Worm (Caenorhabditis elegans) whole organism, L3 larva: ENCODE measurements around the gene ift-74.

Source experiments
- ZK546.5 ChIP-seq: sonication (generic microtip); optimal IDR thresholded peaks from 2 replicates; lab custom pipeline; 2017; ENCODE audit warnings: missing biosample characterization, missing genetic modification characterization
- aly-2 ChIP-seq: fragments of 150-350 bp; optimal IDR thresholded peaks from 2 replicates; lab custom pipeline; 2014; ENCODE audit warnings: missing biosample characterization, missing genetic modification characterization
- ama-1 ChIP-seq: fragments of 150-350 bp; optimal IDR thresholded peaks from 2 replicates; lab custom pipeline; 2018
- ceh-16 ChIP-seq: sonication (generic microtip); optimal IDR thresholded peaks from 2 replicates; lab custom pipeline; 2017; ENCODE audit warnings: missing biosample characterization, missing genetic modification characterization
- ceh-28 ChIP-seq: fragments of 150-350 bp; optimal IDR thresholded peaks from 2 replicates; lab custom pipeline; 2014; ENCODE audit warnings: missing biosample characterization, missing genetic modification reagents, missing genetic modification characterization
- ceh-82 ChIP-seq: fragments of 150-350 bp; optimal IDR thresholded peaks from 2 replicates; lab custom pipeline; 2014; ENCODE audit warnings: missing biosample characterization, missing genetic modification characterization
- daf-12 ChIP-seq: fragments of 150-350 bp; optimal IDR thresholded peaks from 2 replicates; lab custom pipeline; 2014; ENCODE audit warnings: missing biosample characterization, missing genetic modification reagents, missing genetic modification characterization
- elt-1 ChIP-seq: fragments of 150-350 bp; optimal IDR thresholded peaks from 2 replicates; lab custom pipeline; 2014; ENCODE audit warnings: missing biosample characterization, missing genetic modification characterization
- elt-3 ChIP-seq, 3 experiments: fragments of 150-350 bp in 1 of 3; sonication (generic microtip) in 2 of 3; optimal IDR thresholded peaks; 2 replicates in 2 of 3; 4 replicates in 1 of 3; lab custom pipeline; 2014 to 2017; ENCODE audit warnings: missing biosample characterization in 3 of 3, missing genetic modification characterization in 3 of 3
- fkh-10 ChIP-seq: sonication (generic microtip); optimal IDR thresholded peaks from 2 replicates; lab custom pipeline; 2017; ENCODE audit warnings: missing biosample characterization, missing genetic modification reagents, missing genetic modification characterization
- fos-1 ChIP-seq: fragments of 150-350 bp; optimal IDR thresholded peaks from 2 replicates; lab custom pipeline; 2014; ENCODE audit warnings: missing biosample characterization, missing genetic modification characterization
- hmg-11 ChIP-seq: sonication (generic microtip); optimal IDR thresholded peaks from 2 replicates; lab custom pipeline; 2016; ENCODE audit warnings: missing genetic modification characterization, missing compliant biosample characterization
- jun-1 ChIP-seq: fragments of 150-350 bp; optimal IDR thresholded peaks from 2 replicates; lab custom pipeline; 2014; ENCODE audit warnings: missing biosample characterization, missing genetic modification reagents, missing genetic modification characterization
- lin-15B ChIP-seq: fragments of 150-350 bp; optimal IDR thresholded peaks from 2 replicates; lab custom pipeline; 2014; ENCODE audit warnings: missing biosample characterization, missing genetic modification characterization
- lin-39 ChIP-seq: fragments of 150-350 bp; optimal IDR thresholded peaks from 2 replicates; lab custom pipeline; 2018; ENCODE audit warnings: missing biosample characterization, missing genetic modification reagents, missing genetic modification characterization
- lsy-12 ChIP-seq: sonication (generic microtip); optimal IDR thresholded peaks from 2 replicates; lab custom pipeline; 2016; ENCODE audit warnings: mild to moderate bottlenecking, missing genetic modification characterization, missing compliant biosample characterization
- mml-1 ChIP-seq: fragments of 150-350 bp; sonication (generic microtip); optimal IDR thresholded peaks from 3 replicates; lab custom pipeline; 2014; ENCODE audit warnings: missing biosample characterization, missing genetic modification characterization
- nfya-1 ChIP-seq: sonication (generic microtip); optimal IDR thresholded peaks from 2 replicates; lab custom pipeline; 2017; ENCODE audit warnings: missing genetic modification characterization, mild to moderate bottlenecking, missing compliant biosample characterization, antibody characterized with exemption, moderate library complexity; ENCODE audit not compliant: insufficient read depth
- nhr-11 ChIP-seq: fragments of 150-350 bp; optimal IDR thresholded peaks from 2 replicates; lab custom pipeline; 2014; ENCODE audit warnings: missing biosample characterization, missing genetic modification characterization
- nhr-12 ChIP-seq: fragments of 150-350 bp; optimal IDR thresholded peaks from 2 replicates; lab custom pipeline; 2014; ENCODE audit warnings: missing biosample characterization, missing genetic modification characterization
- nhr-23 ChIP-seq: fragments of 150-350 bp; optimal IDR thresholded peaks from 2 replicates; lab custom pipeline; 2014; ENCODE audit warnings: missing biosample characterization, missing genetic modification reagents, missing genetic modification characterization
- nhr-237 ChIP-seq: fragments of 150-350 bp; optimal IDR thresholded peaks from 2 replicates; lab custom pipeline; 2014; ENCODE audit warnings: missing biosample characterization, missing genetic modification characterization
- nhr-25 ChIP-seq: sonication (generic microtip); optimal IDR thresholded peaks from 2 replicates; lab custom pipeline; 2017; ENCODE audit warnings: missing biosample characterization, missing genetic modification characterization
- nhr-28 ChIP-seq: fragments of 150-350 bp; optimal IDR thresholded peaks from 2 replicates; lab custom pipeline; 2014; ENCODE audit warnings: missing biosample characterization, missing genetic modification characterization
- nhr-43 ChIP-seq: sonication (generic microtip); optimal IDR thresholded peaks from 2 replicates; lab custom pipeline; 2016; ENCODE audit warnings: mild to moderate bottlenecking, missing genetic modification characterization, missing compliant biosample characterization; ENCODE audit not compliant: poor library complexity, severe bottlenecking
- nhr-76 ChIP-seq: fragments of 150-350 bp; sonication (generic microtip); optimal IDR thresholded peaks from 5 replicates; lab custom pipeline; 2014; ENCODE audit warnings: missing biosample characterization, missing genetic modification characterization
- nhr-77 ChIP-seq: fragments of 150-350 bp; optimal IDR thresholded peaks from 2 replicates; lab custom pipeline; 2014; ENCODE audit warnings: missing biosample characterization, missing genetic modification characterization
- pha-4 ChIP-seq: fragments of 150-350 bp; optimal IDR thresholded peaks from 2 replicates; lab custom pipeline; 2014; ENCODE audit warnings: missing biosample characterization, missing genetic modification reagents, missing genetic modification characterization
- pqm-1 ChIP-seq: fragments of 150-350 bp; optimal IDR thresholded peaks from 2 replicates; lab custom pipeline; 2017; ENCODE audit warnings: missing biosample characterization, missing genetic modification characterization, inconsistent platforms
- sea-2 ChIP-seq: fragments of 150-350 bp; sonication (generic microtip); optimal IDR thresholded peaks from 4 replicates; lab custom pipeline; 2014; ENCODE audit warnings: missing biosample characterization, missing genetic modification reagents, missing genetic modification characterization
- skn-1 ChIP-seq: fragments of 150-350 bp; optimal IDR thresholded peaks from 2 replicates; lab custom pipeline; 2014; ENCODE audit warnings: missing biosample characterization, missing genetic modification characterization
- snpc-4 ChIP-seq: fragments of 150-350 bp; optimal IDR thresholded peaks from 2 replicates; lab custom pipeline; 2014; ENCODE audit warnings: missing biosample characterization, missing genetic modification characterization
- tbx-2 ChIP-seq: sonication (generic microtip); optimal IDR thresholded peaks from 2 replicates; lab custom pipeline; 2016; ENCODE audit warnings: mild to moderate bottlenecking, missing genetic modification characterization, missing compliant biosample characterization
- unc-39 ChIP-seq: sonication (generic microtip); optimal IDR thresholded peaks from 4 replicates; lab custom pipeline; 2017; ENCODE audit warnings: missing biosample characterization, missing genetic modification characterization
- unc-62 ChIP-seq: fragments of 150-350 bp; sonication (generic microtip); optimal IDR thresholded peaks from 4 replicates; lab custom pipeline; 2014; ENCODE audit warnings: missing biosample characterization, missing genetic modification reagents, missing genetic modification characterization
- zag-1 ChIP-seq: fragments of 150-350 bp; optimal IDR thresholded peaks from 2 replicates; lab custom pipeline; 2014; ENCODE audit warnings: missing biosample characterization, missing genetic modification characterization
- ztf-11 ChIP-seq: fragments of 150-350 bp; optimal IDR thresholded peaks from 2 replicates; lab custom pipeline; 2014; ENCODE audit warnings: missing biosample characterization, missing genetic modification characterization
- ztf-4 ChIP-seq: fragments of 150-350 bp; optimal IDR thresholded peaks from 2 replicates; lab custom pipeline; 2014; ENCODE audit warnings: missing biosample characterization, missing genetic modification characterization

Gene ift-74

DNA sequence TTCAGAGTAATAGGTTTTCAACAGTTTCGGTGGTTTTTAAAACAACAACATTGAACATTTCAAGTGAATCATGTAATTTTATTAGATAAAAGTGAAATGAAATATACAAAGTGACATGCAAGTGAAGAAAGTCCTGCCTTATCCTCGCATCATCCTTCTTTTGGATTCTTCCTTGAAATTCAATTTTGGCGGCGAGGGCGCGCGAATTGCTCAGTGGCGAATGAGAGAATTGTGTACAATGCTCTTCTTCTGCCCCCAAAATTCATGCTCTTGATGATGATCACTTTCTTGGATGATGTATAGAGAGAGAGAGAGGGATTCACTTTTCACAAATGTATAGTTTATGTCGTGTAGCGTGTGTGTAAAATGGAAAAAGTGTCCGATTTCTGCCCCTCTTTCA lies 29.9 kb downstream of the ift-74 start:
- TF ChIP-seq tbx-2 (no peak), aly-2 (tag; lab: Kevin White, UChicago) (no peak), fkh-10 (GFP tag; lab: Kevin White, UChicago) (peak; percentile 86), ceh-16 (no peak), nhr-237 (no peak), nhr-23 (peak; percentile 3), nhr-43 (tag; lab: Kevin White, UChicago) (peak; percentile 26), skn-1 (tag; lab: Kevin White, UChicago) (no peak), ama-1 (lab: Kevin White, UChicago) (peak; percentile 74), lin-39 (tag; lab: Kevin White, UChicago) (no peak)

- TF ChIP-seq nhr-28 (tag; lab: Kevin White, UChicago) = no peak
- no peak for TF ChIP-seq nhr-12 (tag; lab: Kevin White, UChicago)
- no peak for TF ChIP-seq daf-12 (tag; lab: Kevin White, UChicago)
- TF ChIP-seq ztf-4 (tag; lab: Kevin White, UChicago) = no peak
- no peak for TF ChIP-seq pha-4 (tag; lab: Kevin White, UChicago)
- no peak for TF ChIP-seq lin-15B
- TF ChIP-seq zag-1 (tag; lab: Kevin White, UChicago) = no peak
- no peak for TF ChIP-seq aly-2 (tag; lab: Kevin White, UChicago)
- TF ChIP-seq fos-1 (tag; lab: Kevin White, UChicago) = no peak
- no peak for TF ChIP-seq ceh-82 (tag; lab: Kevin White, UChicago)
- no peak for TF ChIP-seq unc-39 (tag; lab: Kevin White, UChicago)
- TF ChIP-seq unc-62 (GFP tag; lab: Kevin White, UChicago) = no peak
These were observed 30.8 kb downstream of the ift-74 start for ce11 chrII:6710596-6710995.

ce11 chrII:6712177-6712981 lies 32.6 kb downstream of the ift-74 start, which contains the start of the genes dpy-10 and T14B4.19:
Gene dpy-10 (minus strand): TSS chrII:6712227.
Gene T14B4.19 (minus strand): TSS chrII:6712931.
- TF ChIP-seq nhr-43 (tag; lab: Kevin White, UChicago) (peak; percentile 75), jun-1 (tag; lab: Kevin White, UChicago) (no peak), ama-1 (lab: Kevin White, UChicago) (no peak), skn-1 (tag; lab: Kevin White, UChicago) (no peak), nhr-76 (no peak), nhr-77 (tag; lab: Kevin White, UChicago) (no peak), fos-1 (tag; lab: Kevin White, UChicago) (no peak), ZK546.5 (tag; lab: Kevin White, UChicago) (no peak), pha-4 (tag; lab: Kevin White, UChicago) (no peak), nfya-1 (tag; lab: Kevin White, UChicago) (no peak), lsy-12 (tag; lab: Kevin White, UChicago) (peak; percentile 6), elt-1 (tag; lab: Kevin White, UChicago) (no peak), nhr-25 (tag; lab: Kevin White, UChicago) (no peak), nhr-23 (peak; percentile 96), snpc-4 (tag; lab: Kevin White, UChicago) (no peak), sea-2 (GFP tag; lab: Kevin White, UChicago) (no peak), nhr-12 (tag; lab: Kevin White, UChicago) (no peak), aly-2 (tag; lab: Kevin White, UChicago) (no peak), lin-15B (no peak), ztf-11 (tag; lab: Kevin White, UChicago) (no peak), elt-3 (tag; optimal IDR thresholded peaks at IDR 0.05; lab: Kevin White, UChicago) (peak in 2 of 3 experiments; percentile 18 to 85), ceh-28 (no peak), nhr-11 (tag; lab: Kevin White, UChicago) (no peak), ceh-82 (tag; lab: Kevin White, UChicago) (no peak)
- TF ChIP-seq, all 47 proteins: peak for 4

ce11 chrII:6713003-6713402 lies 33.2 kb downstream of the ift-74 start:
- TF ChIP-seq snpc-4 (tag; lab: Kevin White, UChicago) = no peak
- TF ChIP-seq hmg-11 = no peak
- TF ChIP-seq ZK546.5 (tag; lab: Kevin White, UChicago) = no peak
- no peak for TF ChIP-seq unc-39 (tag; lab: Kevin White, UChicago)
- no peak for TF ChIP-seq lin-15B
- TF ChIP-seq pqm-1 (tag; lab: Kevin White, UChicago) = no peak
- no peak for TF ChIP-seq nhr-76
- no peak for TF ChIP-seq mml-1 (tag; lab: Kevin White, UChicago)
- TF ChIP-seq ztf-4 (tag; lab: Kevin White, UChicago) = no peak
- no peak for TF ChIP-seq unc-62 (GFP tag; lab: Kevin White, UChicago)
- TF ChIP-seq ceh-16 = no peak
- no peak for TF ChIP-seq pha-4 (tag; lab: Kevin White, UChicago)
- TF ChIP-seq fos-1 (tag; lab: Kevin White, UChicago) = no peak
